Worm (Caenorhabditis elegans) whole organism, L4 larva: ENCODE measurements around the gene C16A3.5.

Experiments used
- ama-1 ChIP-seq: fragments of 150-350 bp; optimal IDR thresholded peaks from 2 replicates; lab custom pipeline; 2014; ENCODE audit warnings: inconsistent platforms, mixed read lengths
- nhr-28 ChIP-seq: fragments of 150-350 bp; optimal IDR thresholded peaks from 2 replicates; lab custom pipeline; 2014; ENCODE audit warnings: missing biosample characterization, missing genetic modification characterization
- saeg-2 ChIP-seq: fragments of 200-800 bp; sonication (Bioruptor generic); IDR thresholded peaks from 2 replicates; pipeline ENCODE4 v1.3.6; 2022; ENCODE audit warnings: missing genetic modification reagents, missing genetic modification characterization, missing compliant biosample characterization
- snpc-1.2 ChIP-seq: fragments of 200-800 bp; sonication (Bioruptor generic); IDR thresholded peaks from 2 replicates; pipeline ENCODE4 v1.3.6; 2022; ENCODE audit warnings: missing genetic modification reagents, missing genetic modification characterization, missing compliant biosample characterization
- tag-97 ChIP-seq: fragments of 200-800 bp; sonication (Bioruptor generic); IDR thresholded peaks from 2 replicates; pipeline ENCODE4 v1.3.6; 2022; ENCODE audit warnings: missing genetic modification characterization, missing compliant biosample characterization
- unc-62 ChIP-seq, 3 experiments: fragments of 150-350 bp in 1 of 3; sonication (generic microtip); optimal IDR thresholded peaks in 2 of 3; peaks in 1 of 3; 1 replicate in 1 of 3; 2 replicates in 2 of 3; lab custom pipeline; 2014 to 2017; ENCODE audit warnings: missing biosample characterization in 3 of 3, missing genetic modification characterization in 3 of 3, missing genetic modification reagents in 3 of 3, missing genotype in 1 of 3
- zfp-3 ChIP-seq: fragments of 200-800 bp; sonication (Bioruptor generic); conservative IDR thresholded peaks from 2 replicates; pipeline ENCODE4 v1.3.6; 2022; ENCODE audit warnings: missing genetic modification reagents, missing genetic modification characterization, missing compliant biosample characterization

ce11 chrIII:6351438-6351837, 29.1 kb upstream of the C16A3.5 start:
- peak in 1 of 2 experiments; percentile 53 for TF ChIP-seq unc-62 (GFP tag; optimal IDR thresholded peaks at IDR 0.05 in 1 of 2; lab: Kevin White, UChicago)
- TF ChIP-seq unc-62 (tag; optimal IDR thresholded peaks at IDR 0.05; lab: Kevin White, UChicago): no peak
- TF ChIP-seq saeg-2 (GFP tag; lab: Robert Waterston, UW): no peak
- no peak for TF ChIP-seq zfp-3 (GFP tag; lab: Robert Waterston, UW)
- no peak for TF ChIP-seq ama-1
- TF ChIP-seq snpc-1.2 (GFP tag; lab: Robert Waterston, UW): no peak
- TF ChIP-seq nhr-28: no peak
- TF ChIP-seq tag-97 (GFP tag; lab: Robert Waterston, UW): no peak
